Fruit fly (Drosophila melanogaster): ENCODE results near the gene Bcs1.

Bcs1 gene

DNA sequence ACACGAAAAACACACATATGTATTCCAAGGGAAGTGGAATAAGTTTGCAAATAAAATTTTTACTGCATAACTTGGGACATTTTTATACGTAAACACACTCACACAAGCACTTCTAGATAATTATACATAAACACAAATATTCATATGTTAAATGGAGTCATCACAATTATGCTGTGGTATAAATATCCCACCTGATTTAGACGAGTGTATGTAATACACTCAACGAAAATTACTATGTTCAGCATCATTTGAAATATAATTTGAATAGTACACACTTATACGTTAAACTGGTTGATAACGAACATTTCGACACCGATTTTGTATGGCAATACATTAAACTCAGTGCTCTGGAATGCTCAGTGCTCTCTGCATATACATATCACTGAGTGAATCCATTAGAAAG, 8.6 kb downstream of the Bcs1 start (continued):
- TF ChIP-seq vri (GFP tag; optimal IDR thresholded peaks at IDR 0.05) (peak; percentile 4), Hr38 (GFP tag; optimal IDR thresholded peaks at IDR 0.05) (no peak), OdsH (GFP tag; optimal IDR thresholded peaks at IDR 0.05) (peak; percentile 57), salr (GFP tag; optimal IDR thresholded peaks at IDR 0.05) (no peak), Eip78C (GFP tag) (peak; percentile 84)

- TF ChIP-seq Smox (GFP tag; optimal IDR thresholded peaks at IDR 0.05) (no peak), pdm3 (GFP tag; optimal IDR thresholded peaks at IDR 0.05) (no peak), CG6854 (GFP tag; optimal IDR thresholded peaks at IDR 0.05) (no peak), CG6808 (GFP tag; optimal IDR thresholded peaks at IDR 0.05) (no peak), achi (GFP tag; optimal IDR thresholded peaks at IDR 0.05) (no peak), ss (GFP tag; optimal IDR thresholded peaks at IDR 0.05) (no peak), CG6792 (GFP tag; optimal IDR thresholded peaks at IDR 0.05) (no peak), Hr39 (GFP tag; optimal IDR thresholded peaks at IDR 0.05) (no peak), dac (GFP tag; optimal IDR thresholded peaks at IDR 0.05) (no peak)
Measured at dm6 chr2L:10231510-10231909, 9.1 kb downstream of the Bcs1 start, which contains the start of gene ova. TSS of gene ova (minus strand) at chr2L:10231692.

DNA sequence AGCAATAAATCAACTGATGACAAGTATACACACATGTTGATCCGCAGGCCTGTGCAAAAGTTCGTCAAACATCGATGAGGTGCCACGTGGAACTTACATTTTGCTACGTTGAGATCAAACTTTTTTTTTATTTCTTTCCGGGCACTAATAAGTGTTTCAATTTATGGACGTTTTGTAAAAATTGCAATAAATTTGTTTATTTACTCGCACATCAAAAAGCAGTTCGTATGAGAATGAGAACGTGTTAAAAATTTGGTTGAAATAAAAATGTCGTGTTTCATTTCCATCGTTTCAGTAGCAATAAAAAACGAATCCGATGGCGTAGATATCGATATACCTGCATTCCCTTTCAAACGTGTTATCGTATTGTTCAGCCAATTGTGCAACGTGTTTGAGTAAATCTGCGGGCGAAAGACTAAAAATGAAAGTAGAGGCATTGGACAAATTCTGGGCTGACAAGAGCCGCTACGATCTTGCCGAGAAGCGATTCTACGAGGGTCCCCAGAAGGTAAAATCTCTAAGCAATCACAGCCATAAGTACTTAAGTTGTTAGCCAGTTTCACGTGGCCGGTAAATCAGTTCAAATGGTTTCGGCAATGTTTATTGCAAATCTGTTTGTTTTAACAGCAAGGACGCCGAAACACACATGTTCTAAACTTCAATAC, 9.8 kb downstream of the Bcs1 start, which contains the start of gene eEF1delta:
Gene eEF1delta, plus strand, starts transcription at position 356 of the 665 bp plus-strand sequence.
- TF ChIP-seq lz (GFP tag; optimal IDR thresholded peaks at IDR 0.05) (no peak), Eip78C (GFP tag) (no peak), Gug (GFP tag; IDR thresholded peaks at IDR 0.05) (no peak), pdm3 (GFP tag; optimal IDR thresholded peaks at IDR 0.05) (no peak), CG6276 (GFP tag; optimal IDR thresholded peaks at IDR 0.05) (no peak), dsx (GFP tag; optimal IDR thresholded peaks at IDR 0.05; ENCODE audit: poor library complexity, severe bottlenecking) (no peak), CG9139 (GFP tag; optimal IDR thresholded peaks at IDR 0.05) (no peak), fd85E (GFP tag; optimal IDR thresholded peaks at IDR 0.05) (no peak), CG3032 (tag; optimal IDR thresholded peaks at IDR 0.05) (no peak), Sox14 (GFP tag; optimal IDR thresholded peaks at IDR 0.05) (no peak), spab (GFP tag; optimal IDR thresholded peaks at IDR 0.05) (no peak)

DNA sequence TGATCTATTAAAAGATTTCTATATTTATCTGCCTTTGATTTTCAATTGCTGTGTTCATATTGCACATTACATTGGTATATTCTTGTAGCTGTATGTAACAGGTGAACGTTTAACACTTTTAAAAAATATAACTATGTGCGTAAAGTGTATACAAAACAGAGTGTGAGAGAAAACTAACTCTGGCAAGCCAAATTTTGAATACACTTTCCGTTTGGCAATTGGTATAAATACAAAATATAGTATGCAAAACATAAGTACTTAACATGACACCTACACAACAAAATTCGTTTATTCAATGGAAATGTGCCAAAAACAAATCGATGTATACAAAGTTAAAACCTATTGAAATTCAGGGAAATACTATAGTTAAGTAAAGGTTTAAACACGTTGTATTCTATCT, 10.4 kb downstream of the Bcs1 start:
- TF ChIP-seq CG6276 (GFP tag; optimal IDR thresholded peaks at IDR 0.05) (no peak), Blimp-1 (GFP tag; optimal IDR thresholded peaks at IDR 0.05) (no peak)

DNA sequence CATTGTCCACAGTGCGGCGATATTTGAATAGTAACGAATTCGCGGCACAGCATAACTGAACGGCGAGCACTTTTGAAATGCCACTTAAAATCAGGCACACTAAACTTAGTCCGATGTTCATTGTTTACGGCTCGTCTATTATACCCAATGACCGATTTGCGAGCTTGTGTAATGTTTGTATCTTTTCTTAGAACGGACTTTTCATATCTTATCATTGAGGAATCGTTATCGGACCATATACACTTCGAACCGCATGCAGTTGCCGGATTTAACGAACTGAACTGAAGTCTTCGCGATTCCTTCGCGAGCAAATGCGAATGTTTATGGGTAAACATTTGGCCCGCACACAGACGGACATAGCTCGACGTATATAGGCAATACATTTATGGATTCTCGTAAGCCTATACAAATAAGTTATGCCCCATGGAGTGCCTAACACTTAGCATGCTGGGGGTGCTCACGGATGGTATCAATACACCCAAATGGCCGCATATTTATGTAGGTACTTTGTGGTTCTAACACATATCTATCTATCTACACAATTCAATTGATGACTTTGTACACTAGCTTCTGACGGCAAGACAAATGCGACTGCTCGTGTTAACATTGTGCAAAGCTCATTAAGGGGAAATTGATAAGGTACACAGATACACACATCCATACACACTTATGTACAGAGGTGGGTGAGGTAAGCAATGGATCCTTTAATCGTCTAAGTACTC, 15.4 kb downstream of the Bcs1 start, which contains the start of gene mthl15:
Gene mthl15, minus strand, starts transcription at position 593 of the 722 bp plus-strand sequence.
- TF ChIP-seq fkh (GFP tag; optimal IDR thresholded peaks at IDR 0.05) (peak; percentile 90), vri (GFP tag; optimal IDR thresholded peaks at IDR 0.05) (peak; percentile 34), CG31627 (GFP tag; optimal IDR thresholded peaks at IDR 0.05) (no peak), Met (GFP tag; optimal IDR thresholded peaks at IDR 0.05) (no peak)

dm6 chr2L:10238726-10239652, 16.5 kb downstream of the Bcs1 start, which contains the start of gene me31B:
TSS of gene me31B (plus strand) at chr2L:10239341.
- TF ChIP-seq fkh (GFP tag; optimal IDR thresholded peaks at IDR 0.05) (no peak), Eip93F (GFP tag; optimal IDR thresholded peaks at IDR 0.05) (peak; percentile 7), CG3032 (tag; optimal IDR thresholded peaks at IDR 0.05) (peak; percentile 14)
